Fruit fly (Drosophila melanogaster) whole organism, embryonic: ENCODE results near the gene Or83a.

Experiments used
- Aef1 ChIP-seq: fragments of 200-800 bp; sonication (Bioruptor generic); IDR thresholded peaks from 3 replicates; pipeline ENCODE4 v1.3.6; 2022; ENCODE audit warnings: missing biosample characterization, missing genetic modification characterization
- BEAF-32 ChIP-seq: fragments of 200-800 bp; sonication (Bioruptor generic); optimal IDR thresholded peaks from 3 replicates; lab custom pipeline; 2017; ENCODE audit warnings: missing biosample characterization, missing genetic modification characterization, mild to moderate bottlenecking, moderate library complexity, missing genetic modification reagents
- Bteb2 ChIP-seq: fragments of 200-800 bp; sonication (Bioruptor generic); optimal IDR thresholded peaks from 2 replicates; lab custom pipeline; 2016; ENCODE audit warnings: missing biosample characterization, missing genetic modification characterization
- CG11696 ChIP-seq: fragments of 200-800 bp; sonication (Bioruptor generic); IDR thresholded peaks from 2 replicates; pipeline ENCODE4 v1.3.6; 2022; ENCODE audit warnings: missing biosample characterization, missing genetic modification characterization
- CG12155 ChIP-seq: fragments of 200-800 bp; sonication (Bioruptor generic); optimal IDR thresholded peaks from 3 replicates; lab custom pipeline; 2016; ENCODE audit warnings: missing biosample characterization, missing genetic modification characterization
- CG12744 ChIP-seq: fragments of 200-800 bp; sonication (Bioruptor generic); optimal IDR thresholded peaks from 2 replicates; lab custom pipeline; 2016; ENCODE audit warnings: missing biosample characterization, missing genetic modification characterization
- CG13424 ChIP-seq: fragments of 200-800 bp; sonication (Bioruptor generic); optimal IDR thresholded peaks from 2 replicates; lab custom pipeline; 2019; ENCODE audit warnings: missing biosample characterization, mild to moderate bottlenecking, missing genetic modification characterization, moderate library complexity
- CG15073 ChIP-seq: fragments of 200-800 bp; sonication (Bioruptor generic); optimal IDR thresholded peaks from 2 replicates; lab custom pipeline; 2016; ENCODE audit warnings: missing biosample characterization, missing genetic modification characterization
- CG17568 ChIP-seq: fragments of 200-800 bp; sonication (Bioruptor generic); optimal IDR thresholded peaks from 2 replicates; lab custom pipeline; 2018; ENCODE audit warnings: missing biosample characterization, mild to moderate bottlenecking, missing genetic modification characterization, moderate library complexity
- CG18599 ChIP-seq: fragments of 200-800 bp; sonication (Bioruptor generic); optimal IDR thresholded peaks from 3 replicates; lab custom pipeline; 2017; ENCODE audit warnings: missing biosample characterization, missing genetic modification characterization, mild to moderate bottlenecking, moderate library complexity, missing genetic modification reagents
- CG2199 ChIP-seq: fragments of 200-800 bp; sonication (Bioruptor generic); IDR thresholded peaks from 3 replicates; pipeline ENCODE4 v1.3.6; 2022; ENCODE audit warnings: missing biosample characterization, missing genetic modification characterization
- CG32767 ChIP-seq: fragments of 200-800 bp; sonication (Bioruptor generic); IDR thresholded peaks from 2 replicates; pipeline ENCODE4 v1.3.6; 2022; ENCODE audit warnings: missing biosample characterization, missing genetic modification characterization
- CG3281 ChIP-seq: fragments of 200-800 bp; sonication (Bioruptor generic); optimal IDR thresholded peaks from 3 replicates; lab custom pipeline; 2017; ENCODE audit warnings: missing biosample characterization, mild to moderate bottlenecking, missing genetic modification characterization
- CG33557 ChIP-seq: fragments of 200-800 bp; sonication (Bioruptor generic); optimal IDR thresholded peaks from 2 replicates; lab custom pipeline; 2019; ENCODE audit warnings: missing biosample characterization, mild to moderate bottlenecking, missing genetic modification characterization, moderate library complexity
- CG3407 ChIP-seq: fragments of 200-800 bp; sonication (Bioruptor generic); optimal IDR thresholded peaks from 2 replicates; lab custom pipeline; 2018; ENCODE audit warnings: missing biosample characterization, mild to moderate bottlenecking, missing genetic modification characterization
- CG5180 ChIP-seq: fragments of 200-800 bp; sonication (Bioruptor generic); optimal IDR thresholded peaks from 3 replicates; lab custom pipeline; 2017; ENCODE audit warnings: missing biosample characterization, missing genetic modification characterization, mild to moderate bottlenecking, moderate library complexity, missing genetic modification reagents
- CG6254 ChIP-seq: fragments of 200-800 bp; sonication (Bioruptor generic); optimal IDR thresholded peaks from 3 replicates; lab custom pipeline; 2017; ENCODE audit warnings: mild to moderate bottlenecking, missing biosample characterization, missing genetic modification reagents, missing genetic modification characterization
- CG7372 ChIP-seq: fragments of 200-800 bp; sonication (Bioruptor generic); IDR thresholded peaks from 2 replicates; pipeline ENCODE4 v1.3.6; 2022; ENCODE audit warnings: missing biosample characterization, missing genetic modification characterization
- CG7786 ChIP-seq: fragments of 200-800 bp; sonication (Bioruptor generic); optimal IDR thresholded peaks from 2 replicates; lab custom pipeline; 2016; ENCODE audit warnings: missing biosample characterization, missing genetic modification characterization
- CG7987 ChIP-seq: fragments of 200-800 bp; sonication (Bioruptor generic); optimal IDR thresholded peaks from 2 replicates; lab custom pipeline; 2018; ENCODE audit warnings: missing biosample characterization, mild to moderate bottlenecking, missing genetic modification characterization, moderate library complexity
- CG9437 ChIP-seq: fragments of 200-800 bp; sonication (Bioruptor generic); optimal IDR thresholded peaks from 2 replicates; lab custom pipeline; 2018; ENCODE audit warnings: missing biosample characterization, mild to moderate bottlenecking, missing genetic modification characterization
- Dfd ChIP-seq, 2 experiments: fragments of >200 bp; optimal IDR thresholded peaks; 2 replicates each; lab custom pipeline; 2017; ENCODE audit warnings: missing biosample characterization in 2 of 2, missing genetic modification characterization in 2 of 2
- Dip2 ChIP-seq: fragments of 200-800 bp; sonication (Bioruptor generic); IDR thresholded peaks from 2 replicates; pipeline ENCODE4 v1.3.6; 2022; ENCODE audit warnings: missing biosample characterization, missing genetic modification characterization
- Fer1 ChIP-seq: fragments of 200-800 bp; sonication (Bioruptor generic); optimal IDR thresholded peaks from 2 replicates; lab custom pipeline; 2017; ENCODE audit warnings: missing biosample characterization, mild to moderate bottlenecking, missing genetic modification characterization
- Gsc ChIP-seq: fragments of 200-800 bp; sonication (Bioruptor generic); IDR thresholded peaks from 2 replicates; pipeline ENCODE4 v1.3.6; 2022; ENCODE audit warnings: missing biosample characterization, missing genetic modification characterization
- Med ChIP-seq: fragments of 200-800 bp; sonication (Bioruptor generic); peaks from one replicate; lab custom pipeline; 2016; ENCODE audit warnings: missing biosample characterization, missing genetic modification characterization, mild to moderate bottlenecking, inconsistent platforms, moderate library complexity
- Neu2 ChIP-seq: fragments of 200-800 bp; sonication (Bioruptor generic); optimal IDR thresholded peaks from 3 replicates; lab custom pipeline; 2016; ENCODE audit warnings: missing biosample characterization, missing genetic modification characterization, borderline replicate concordance
- Nf-YC ChIP-seq: fragments of 200-800 bp; optimal IDR thresholded peaks from 3 replicates; lab custom pipeline; 2019; ENCODE audit warnings: missing biosample characterization, mild to moderate bottlenecking, missing genetic modification characterization, moderate library complexity
- Spps ChIP-seq: fragments of 200-800 bp; sonication (Bioruptor generic); optimal IDR thresholded peaks from 2 replicates; lab custom pipeline; 2018; ENCODE audit warnings: missing biosample characterization, mild to moderate bottlenecking, missing genetic modification characterization
- ara ChIP-seq: fragments of 200-800 bp; sonication (Bioruptor generic); IDR thresholded peaks from 2 replicates; pipeline ENCODE4 v1.3.6; 2022; ENCODE audit warnings: missing biosample characterization, missing genetic modification characterization
- bab2 ChIP-seq: fragments of 200-800 bp; sonication (Bioruptor generic); optimal IDR thresholded peaks from 2 replicates; lab custom pipeline; 2016; ENCODE audit warnings: missing biosample characterization, missing genetic modification characterization
- bigmax ChIP-seq: fragments of 200-800 bp; sonication (Bioruptor generic); optimal IDR thresholded peaks from 2 replicates; lab custom pipeline; 2018; ENCODE audit warnings: missing biosample characterization, mild to moderate bottlenecking, missing genetic modification characterization
- bsh ChIP-seq, 2 experiments: fragments of 200-800 bp; sonication (Bioruptor generic); optimal IDR thresholded peaks; 2 replicates each; lab custom pipeline; 2017 to 2018; ENCODE audit warnings: mild to moderate bottlenecking in 2 of 2, missing biosample characterization in 2 of 2, missing genetic modification characterization in 2 of 2, moderate library complexity in 1 of 2
- dysf ChIP-seq: fragments of 200-800 bp; sonication (Bioruptor generic); IDR thresholded peaks from 3 replicates; pipeline ENCODE4 v1.3.6; 2022; ENCODE audit warnings: missing biosample characterization, missing genetic modification characterization
- exex ChIP-seq: fragments of 200-800 bp; sonication (Bioruptor generic); optimal IDR thresholded peaks from 4 replicates; lab custom pipeline; 2018; ENCODE audit warnings: missing biosample characterization, mild to moderate bottlenecking, missing genetic modification characterization, moderate library complexity
- fd3F ChIP-seq: fragments of 200-800 bp; sonication (Bioruptor generic); optimal IDR thresholded peaks from 2 replicates; lab custom pipeline; 2018; ENCODE audit warnings: missing biosample characterization, mild to moderate bottlenecking, missing genetic modification characterization, moderate library complexity
- hbn ChIP-seq: fragments of 200-800 bp; sonication (Bioruptor generic); IDR thresholded peaks from 2 replicates; pipeline ENCODE4 v1.3.6; 2022; ENCODE audit warnings: missing biosample characterization, missing genetic modification characterization; ENCODE audit not compliant: partially characterized antibody
- ken ChIP-seq: fragments of 200-800 bp; sonication (Bioruptor generic); IDR thresholded peaks from 3 replicates; pipeline ENCODE4 v1.3.6; 2022; ENCODE audit warnings: missing biosample characterization, missing genetic modification characterization
- kni ChIP-seq: fragments of 200-800 bp; sonication (Bioruptor generic); optimal IDR thresholded peaks from 3 replicates; lab custom pipeline; 2017; ENCODE audit warnings: mild to moderate bottlenecking, missing biosample characterization, missing genetic modification reagents, missing genetic modification characterization
- lola ChIP-seq, 3 experiments: fragments of >200 bp in 2 of 3; fragments of 200-800 bp in 1 of 3; sonication (Bioruptor generic) in 1 of 3; optimal IDR thresholded peaks; 2 replicates each; lab custom pipeline; 2017 to 2019; ENCODE audit warnings: missing biosample characterization in 3 of 3, missing genetic modification characterization in 3 of 3, mild to moderate bottlenecking in 1 of 3, moderate library complexity in 1 of 3
- nom ChIP-seq: fragments of 200-800 bp; sonication (Bioruptor generic); optimal IDR thresholded peaks from 2 replicates; lab custom pipeline; 2017; ENCODE audit warnings: missing biosample characterization, missing genetic modification characterization, mild to moderate bottlenecking, moderate library complexity, missing genetic modification reagents
- onecut ChIP-seq: fragments of 200-800 bp; sonication (Bioruptor generic); IDR thresholded peaks from 2 replicates; pipeline ENCODE4 v1.3.6; 2022; ENCODE audit warnings: missing biosample characterization, missing genetic modification characterization
- pzg ChIP-seq: fragments of 200-800 bp; sonication (Bioruptor generic); optimal IDR thresholded peaks from 3 replicates; lab custom pipeline; 2018; ENCODE audit warnings: missing biosample characterization, mild to moderate bottlenecking, missing genetic modification characterization, moderate library complexity
- ro ChIP-seq: fragments of 200-800 bp; sonication (Bioruptor generic); IDR thresholded peaks from 2 replicates; pipeline ENCODE4 v1.3.6; 2022; ENCODE audit warnings: missing biosample characterization, missing genetic modification characterization
- sd ChIP-seq: fragments of 200-800 bp; sonication (Bioruptor generic); optimal IDR thresholded peaks from 3 replicates; lab custom pipeline; 2018; ENCODE audit warnings: missing biosample characterization, mild to moderate bottlenecking, missing genetic modification characterization, moderate library complexity
- slbo ChIP-seq: fragments of 200-800 bp; sonication (Bioruptor generic); IDR thresholded peaks from 2 replicates; pipeline ENCODE4 v1.3.6; 2022; ENCODE audit warnings: missing biosample characterization, missing genetic modification characterization
- tgo ChIP-seq: fragments of 200-800 bp; sonication (Bioruptor generic); IDR thresholded peaks from 3 replicates; pipeline ENCODE4 v1.3.6; 2022; ENCODE audit warnings: missing biosample characterization, missing genetic modification characterization
- zen ChIP-seq: fragments of 200-800 bp; sonication (Bioruptor generic); optimal IDR thresholded peaks from 3 replicates; lab custom pipeline; 2018; ENCODE audit warnings: missing biosample characterization, mild to moderate bottlenecking, missing genetic modification characterization, moderate library complexity

Or83a gene

dm6 chr3R:5361681-5362319 is 37.2 kb downstream of the Or83a start (continued):
- TF ChIP-seq CG12744 (peak; percentile 61), Dip2 (GFP tag; lab: Robert Waterston, UW) (peak; percentile 25; the same call in 1 of the 2 replicates), Aef1 (GFP tag; lab: Robert Waterston, UW) (peak; percentile 75), CG3407 (GFP tag; lab: Kevin White, UChicago) (peak; percentile 58), BEAF-32 (GFP tag; lab: Kevin White, UChicago) (no peak), Med (GFP tag; lab: Kevin White, UChicago) (peak; percentile 98), CG6254 (GFP tag; lab: Kevin White, UChicago) (no peak), bsh (GFP tag; optimal IDR thresholded peaks at IDR 0.05; lab: Kevin White, UChicago) (peak; percentile 87 to 90), CG5180 (GFP tag; lab: Kevin White, UChicago) (no peak), CG15073 (peak; percentile 11), sd (peak; percentile 61), Dfd (GFP tag; optimal IDR thresholded peaks at IDR 0.05; lab: Kevin White, UChicago) (no peak), slbo (GFP tag; lab: Robert Waterston, UW) (peak; percentile 92), bab2 (GFP tag; lab: Kevin White, UChicago) (peak; percentile 80), Neu2 (GFP tag; lab: Kevin White, UChicago) (no peak), ro (peak; percentile 56; the same call in 1 of the 2 replicates), Fer1 (GFP tag; lab: Kevin White, UChicago) (peak; percentile 83), CG2199 (GFP tag; lab: Robert Waterston, UW) (0 out of 3 replicates have a peak, but pooled peaks have one; percentile 60), CG32767 (GFP tag; lab: Robert Waterston, UW) (peak; percentile 78; the same call in 1 of the 2 replicates), tgo (GFP tag; lab: Robert Waterston, UW) (peak; percentile 81), Gsc (GFP tag; lab: Robert Waterston, UW) (no peak; the same call in 1 of the 2 replicates), Spps (tag; lab: Kevin White, UChicago) (peak; percentile 47), nom (GFP tag; lab: Kevin White, UChicago) (peak; percentile 54), CG3281 (GFP tag; lab: Kevin White, UChicago) (peak; percentile 77), CG9437 (GFP tag; lab: Kevin White, UChicago) (peak; percentile 40), CG7987 (GFP tag; lab: Kevin White, UChicago) (peak; percentile 70), CG18599 (GFP tag; lab: Kevin White, UChicago) (peak; percentile 88), onecut (GFP tag; lab: Robert Waterston, UW) (peak; percentile 71), CG7786 (GFP tag; lab: Kevin White, UChicago) (peak; percentile 84), kni (GFP tag; lab: Kevin White, UChicago) (peak; percentile 1), ara (GFP tag; lab: Robert Waterston, UW) (peak; percentile 75; the same call in 1 of the 2 replicates), bigmax (no peak), fd3F (GFP tag; lab: Kevin White, UChicago) (peak; percentile 71), Nf-YC (tag; lab: Kevin White, UChicago) (peak; percentile 37), CG17568 (GFP tag; lab: Kevin White, UChicago) (no peak), CG12155 (GFP tag; lab: Kevin White, UChicago) (peak; percentile 84), lola (GFP tag; optimal IDR thresholded peaks at IDR 0.05; lab: Kevin White, UChicago) (peak in 1 of 3 experiments; percentile 60), CG11696 (GFP tag; lab: Robert Waterston, UW) (no peak; the same call in 1 of the 2 replicates), dysf (GFP tag; lab: Robert Waterston, UW) (peak; percentile 91), ken (GFP tag; lab: Robert Waterston, UW) (peak; percentile 88), exex (tag; lab: Kevin White, UChicago) (peak; percentile 20), Bteb2 (GFP tag; lab: Kevin White, UChicago) (peak; percentile 83), CG33557 (GFP tag; lab: Kevin White, UChicago) (peak; percentile 26), CG7372 (GFP tag; lab: Robert Waterston, UW) (peak; percentile 79), zen (peak; percentile 20), CG13424 (peak; percentile 76), pzg (GFP tag; lab: Kevin White, UChicago) (no peak), hbn (GFP tag; lab: Robert Waterston, UW) (no peak)
